Fruit fly (Drosophila melanogaster) whole organism, embryonic: ENCODE measurements around the gene Oatp33Eb.

Experiments
- Asciz ChIP-seq: fragments of 200-800 bp; sonication (Bioruptor generic); optimal IDR thresholded peaks from 2 replicates; lab custom pipeline; 2017; ENCODE audit warnings: missing biosample characterization, mild to moderate bottlenecking, missing genetic modification characterization, missing genetic modification reagents
- Atf3 ChIP-seq: fragments of 200-800 bp; sonication (Bioruptor generic); optimal IDR thresholded peaks from 3 replicates; lab custom pipeline; 2016; ENCODE audit warnings: missing biosample characterization, missing genetic modification characterization
- B-H2 ChIP-seq: fragments of 200-800 bp; sonication (Bioruptor generic); optimal IDR thresholded peaks from 2 replicates; lab custom pipeline; 2018; ENCODE audit warnings: missing biosample characterization, mild to moderate bottlenecking, missing genetic modification characterization
- C15 ChIP-seq: fragments of 200-800 bp; sonication (Bioruptor generic); IDR thresholded peaks from 3 replicates; pipeline ENCODE4 v1.3.6; 2022; ENCODE audit warnings: missing biosample characterization, missing genetic modification characterization
- CG10147 ChIP-seq: fragments of 200-800 bp; sonication (Bioruptor generic); optimal IDR thresholded peaks from 2 replicates; lab custom pipeline; 2019; ENCODE audit warnings: missing biosample characterization, mild to moderate bottlenecking, missing genetic modification characterization, moderate library complexity
- CG10267 ChIP-seq: fragments of 200-800 bp; sonication (Bioruptor generic); optimal IDR thresholded peaks from 2 replicates; lab custom pipeline; 2018; ENCODE audit warnings: missing biosample characterization, mild to moderate bottlenecking, missing genetic modification characterization, moderate library complexity
- CG12071 ChIP-seq: fragments of 200-800 bp; sonication (Bioruptor generic); optimal IDR thresholded peaks from 3 replicates; lab custom pipeline; 2018; ENCODE audit warnings: missing biosample characterization, mild to moderate bottlenecking, missing genetic modification characterization
- CG14441 ChIP-seq: fragments of 200-800 bp; sonication (Bioruptor generic); IDR thresholded peaks from 2 replicates; pipeline ENCODE4 v1.3.6; 2022; ENCODE audit warnings: missing biosample characterization, missing genetic modification characterization
- CG15479 ChIP-seq: fragments of 200-800 bp; sonication (Bioruptor generic); optimal IDR thresholded peaks from 3 replicates; lab custom pipeline; 2019; ENCODE audit warnings: missing biosample characterization, mild to moderate bottlenecking, missing genetic modification characterization, moderate library complexity
- CG17359 ChIP-seq: fragments of 200-800 bp; sonication (Bioruptor generic); optimal IDR thresholded peaks from 3 replicates; lab custom pipeline; 2018; ENCODE audit warnings: missing biosample characterization, mild to moderate bottlenecking, missing genetic modification characterization, moderate library complexity
- CG17612 ChIP-seq: fragments of 200-800 bp; sonication (Bioruptor generic); IDR thresholded peaks from 2 replicates; pipeline ENCODE4 v1.3.6; 2022; ENCODE audit warnings: missing biosample characterization, missing genetic modification characterization
- CG17912 ChIP-seq: fragments of 200-800 bp; sonication (Bioruptor generic); optimal IDR thresholded peaks from 2 replicates; lab custom pipeline; 2018; ENCODE audit warnings: missing biosample characterization, mild to moderate bottlenecking, missing genetic modification characterization
- CG31441 ChIP-seq: fragments of 200-800 bp; sonication (Bioruptor generic); IDR thresholded peaks from 2 replicates; pipeline ENCODE4 v1.3.6; 2022; ENCODE audit warnings: missing biosample characterization, missing genetic modification characterization
- CG3163 ChIP-seq: fragments of 200-800 bp; sonication (Bioruptor generic); optimal IDR thresholded peaks from 3 replicates; lab custom pipeline; 2016; ENCODE audit warnings: missing biosample characterization, missing genetic modification characterization
- CG3407 ChIP-seq: fragments of 200-800 bp; sonication (Bioruptor generic); optimal IDR thresholded peaks from 2 replicates; lab custom pipeline; 2018; ENCODE audit warnings: missing biosample characterization, mild to moderate bottlenecking, missing genetic modification characterization
- CG34376 ChIP-seq: fragments of 200-800 bp; sonication (Bioruptor generic); optimal IDR thresholded peaks from 2 replicates; lab custom pipeline; 2018; ENCODE audit warnings: missing biosample characterization, mild to moderate bottlenecking, missing genetic modification characterization
- CG7357 ChIP-seq: fragments of 200-800 bp; sonication (Bioruptor generic); IDR thresholded peaks from 3 replicates; pipeline ENCODE4 v1.3.6; 2022; ENCODE audit warnings: missing biosample characterization, missing genetic modification characterization
- CG7745 ChIP-seq: fragments of 200-800 bp; sonication (Bioruptor generic); optimal IDR thresholded peaks from 2 replicates; lab custom pipeline; 2018; ENCODE audit warnings: missing biosample characterization, mild to moderate bottlenecking, missing genetic modification characterization, moderate library complexity
- CG9609 ChIP-seq: fragments of 200-800 bp; sonication (Bioruptor generic); optimal IDR thresholded peaks from 3 replicates; lab custom pipeline; 2016; ENCODE audit warnings: missing biosample characterization, missing genetic modification characterization
- CTCF ChIP-seq: fragments of 200-800 bp; sonication (Bioruptor generic); optimal IDR thresholded peaks from 2 replicates; lab custom pipeline; 2017; ENCODE audit warnings: missing biosample characterization, mild to moderate bottlenecking, missing genetic modification characterization, moderate library complexity
- CkIIα-i1 ChIP-seq: fragments of 200-800 bp; sonication (Bioruptor generic); IDR thresholded peaks from 2 replicates; pipeline ENCODE4 v1.3.6; 2022; ENCODE audit warnings: missing biosample characterization, missing genetic modification characterization
- Doc2 ChIP-seq: fragments of 200-800 bp; sonication (Bioruptor generic); IDR thresholded peaks from 2 replicates; pipeline ENCODE4 v1.3.6; 2022; ENCODE audit warnings: missing biosample characterization, missing genetic modification characterization
- Dp ChIP-seq: fragments of 200-800 bp; sonication (Bioruptor generic); optimal IDR thresholded peaks from 2 replicates; lab custom pipeline; 2018; ENCODE audit warnings: missing biosample characterization, mild to moderate bottlenecking, missing genetic modification characterization, moderate library complexity
- Elba2 ChIP-seq: fragments of 200-800 bp; sonication (Bioruptor generic); optimal IDR thresholded peaks from 3 replicates; lab custom pipeline; 2016; ENCODE audit warnings: missing biosample characterization, missing genetic modification characterization
- HLH3B ChIP-seq: fragments of 200-800 bp; sonication (Bioruptor generic); IDR thresholded peaks from 2 replicates; pipeline ENCODE4 v1.3.6; 2022; ENCODE audit warnings: missing biosample characterization, missing genetic modification characterization
- Hand ChIP-seq: fragments of 200-800 bp; sonication (Bioruptor generic); optimal IDR thresholded peaks from 2 replicates; lab custom pipeline; 2017; ENCODE audit warnings: mild to moderate bottlenecking, missing biosample characterization, missing genetic modification reagents, missing genetic modification characterization
- Hr78 ChIP-seq, 2 experiments: fragments of 200-800 bp in 1 of 2; fragments of >200 bp in 1 of 2; sonication (Bioruptor generic) in 1 of 2; optimal IDR thresholded peaks; 2 replicates each; lab custom pipeline; 2017 to 2019; ENCODE audit warnings: missing biosample characterization in 2 of 2, missing genetic modification characterization in 2 of 2, mild to moderate bottlenecking in 1 of 2, moderate library complexity in 1 of 2
- Jarid2 ChIP-seq: fragments of 200-800 bp; sonication (Bioruptor generic); optimal IDR thresholded peaks from 3 replicates; lab custom pipeline; 2017; ENCODE audit warnings: mild to moderate bottlenecking, missing biosample characterization, missing genetic modification reagents, missing genetic modification characterization
- Lhr ChIP-seq: fragments of 200-800 bp; sonication (Bioruptor generic); optimal IDR thresholded peaks from 3 replicates; lab custom pipeline; 2017; ENCODE audit warnings: mild to moderate bottlenecking, missing biosample characterization, missing genetic modification reagents, missing genetic modification characterization
- NC2β ChIP-seq: fragments of 200-800 bp; sonication (Bioruptor generic); optimal IDR thresholded peaks from 2 replicates; lab custom pipeline; 2016; ENCODE audit warnings: missing biosample characterization, missing genetic modification characterization
- Ssrp ChIP-seq: fragments of 200-800 bp; sonication (Bioruptor generic); optimal IDR thresholded peaks from 2 replicates; lab custom pipeline; 2018; ENCODE audit warnings: missing biosample characterization, mild to moderate bottlenecking, missing genetic modification characterization, moderate library complexity
- Taf1 ChIP-seq: fragments of 200-800 bp; sonication (Bioruptor generic); IDR thresholded peaks from 2 replicates; pipeline ENCODE4 v1.3.6; 2022; ENCODE audit warnings: missing biosample characterization, missing genetic modification characterization
- cwo ChIP-seq: fragments of 200-800 bp; sonication (Bioruptor generic); optimal IDR thresholded peaks from 3 replicates; lab custom pipeline; 2017; ENCODE audit warnings: missing biosample characterization, missing genetic modification characterization, mild to moderate bottlenecking, moderate library complexity, missing genetic modification reagents
- dmrt11E ChIP-seq: fragments of 200-800 bp; sonication (Bioruptor generic); optimal IDR thresholded peaks from 3 replicates; lab custom pipeline; 2018; ENCODE audit warnings: missing biosample characterization, mild to moderate bottlenecking, missing genetic modification characterization, moderate library complexity
- dmrt99B ChIP-seq: fragments of 200-800 bp; sonication (Bioruptor generic); optimal IDR thresholded peaks from 2 replicates; lab custom pipeline; 2018; ENCODE audit warnings: missing biosample characterization, mild to moderate bottlenecking, missing genetic modification characterization, moderate library complexity
- hth ChIP-seq: fragments of >200 bp; optimal IDR thresholded peaks from 2 replicates; lab custom pipeline; 2017; ENCODE audit warnings: inconsistent platforms
- kni ChIP-seq: fragments of 200-800 bp; sonication (Bioruptor generic); optimal IDR thresholded peaks from 3 replicates; lab custom pipeline; 2017; ENCODE audit warnings: mild to moderate bottlenecking, missing biosample characterization, missing genetic modification reagents, missing genetic modification characterization
- odd ChIP-seq: fragments of 200-800 bp; sonication (Bioruptor generic); optimal IDR thresholded peaks from 2 replicates; lab custom pipeline; 2017; ENCODE audit warnings: missing biosample characterization, mild to moderate bottlenecking, missing genetic modification characterization
- org-1 ChIP-seq: fragments of 200-800 bp; sonication (Bioruptor generic); optimal IDR thresholded peaks from 2 replicates; lab custom pipeline; 2017; ENCODE audit warnings: missing biosample characterization, missing genetic modification characterization
- pan ChIP-seq, 4 experiments: fragments of >200 bp in 3 of 4; fragments of 200-800 bp in 1 of 4; sonication (Bioruptor generic) in 1 of 4; optimal IDR thresholded peaks in 3 of 4; IDR thresholded peaks in 1 of 4; 2 replicates each; pipeline versions ENCODE4 v1.3.6 to Lab custom; 2017 to 2022; ENCODE audit warnings: missing biosample characterization in 2 of 4, missing genetic modification characterization in 2 of 4, mixed read lengths in 1 of 4
- sc ChIP-seq, 3 experiments: fragments of >200 bp in 2 of 3; fragments of 200-800 bp in 1 of 3; sonication (Bioruptor generic) in 1 of 3; optimal IDR thresholded peaks; 2 replicates in 2 of 3; 3 replicates in 1 of 3; lab custom pipeline; 2017; ENCODE audit warnings: mild to moderate bottlenecking in 1 of 3, missing biosample characterization in 1 of 3, missing genetic modification characterization in 1 of 3, missing genetic modification reagents in 1 of 3
- scrt ChIP-seq: fragments of 200-800 bp; sonication (Bioruptor generic); optimal IDR thresholded peaks from 2 replicates; lab custom pipeline; 2018; ENCODE audit warnings: missing biosample characterization, mild to moderate bottlenecking, missing genetic modification characterization, moderate library complexity
- ssp ChIP-seq: fragments of 200-800 bp; sonication (Bioruptor generic); IDR thresholded peaks from 2 replicates; pipeline ENCODE4 v1.3.6; 2022; ENCODE audit warnings: missing biosample characterization, missing genetic modification characterization
- stwl ChIP-seq: fragments of 200-800 bp; sonication (Bioruptor generic); optimal IDR thresholded peaks from 3 replicates; lab custom pipeline; 2018; ENCODE audit warnings: missing biosample characterization, mild to moderate bottlenecking, missing genetic modification characterization, moderate library complexity
- trem ChIP-seq: fragments of 200-800 bp; optimal IDR thresholded peaks from 3 replicates; lab custom pipeline; 2019; ENCODE audit warnings: missing biosample characterization, mild to moderate bottlenecking, missing genetic modification characterization, moderate library complexity
- tup ChIP-seq: fragments of 200-800 bp; sonication (Bioruptor generic); optimal IDR thresholded peaks from 2 replicates; lab custom pipeline; 2016; ENCODE audit warnings: missing biosample characterization, mild to moderate bottlenecking, missing genetic modification characterization, moderate library complexity
- twi ChIP-seq: fragments of 200-800 bp; optimal IDR thresholded peaks from 2 replicates; lab custom pipeline; 2019; ENCODE audit warnings: missing biosample characterization, mild to moderate bottlenecking, missing genetic modification characterization, moderate library complexity
- vvl ChIP-seq: fragments of 200-800 bp; sonication (Bioruptor generic); IDR thresholded peaks from 2 replicates; pipeline ENCODE4 v1.3.6; 2022; ENCODE audit warnings: missing biosample characterization, missing genetic modification characterization
- zen ChIP-seq: fragments of 200-800 bp; sonication (Bioruptor generic); optimal IDR thresholded peaks from 3 replicates; lab custom pipeline; 2018; ENCODE audit warnings: missing biosample characterization, mild to moderate bottlenecking, missing genetic modification characterization, moderate library complexity
- zf30C ChIP-seq: fragments of 200-800 bp; sonication (Bioruptor generic); optimal IDR thresholded peaks from 3 replicates; lab custom pipeline; 2018; ENCODE audit warnings: missing biosample characterization, mild to moderate bottlenecking, missing genetic modification characterization

The Oatp33Eb gene

DNA sequence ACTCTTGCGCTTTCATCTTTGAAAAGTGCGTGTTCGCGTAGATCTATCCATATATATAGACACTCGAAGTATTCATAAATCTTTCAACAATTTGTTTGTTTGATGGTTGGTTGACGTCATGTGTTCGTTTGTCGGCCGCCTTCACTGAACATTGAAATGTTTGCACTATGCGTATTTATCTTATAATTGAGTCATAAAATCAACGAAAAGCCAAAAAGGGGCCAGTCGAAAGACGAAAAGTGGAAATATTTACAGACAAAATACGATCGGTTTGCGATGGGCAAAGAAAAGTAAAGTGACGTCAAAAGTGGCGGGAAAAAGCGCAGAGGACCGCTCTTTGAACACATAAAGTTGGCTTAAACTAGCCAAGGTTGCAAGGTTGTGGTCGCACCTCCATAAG, 39.0 kb downstream of the Oatp33Eb start (continued):
- TF ChIP-seq zen (tag; lab: Kevin White, UChicago) (no peak), org-1 (GFP tag; lab: Kevin White, UChicago) (peak; percentile 49), trem (tag; lab: Kevin White, UChicago) (peak; percentile 46), cwo (GFP tag; lab: Kevin White, UChicago) (no peak), CG3407 (GFP tag; lab: Kevin White, UChicago) (peak; percentile 37), Lhr (GFP tag; lab: Kevin White, UChicago) (peak; percentile 45), CG10267 (tag; lab: Kevin White, UChicago) (no peak), sc (optimal IDR thresholded peaks at IDR 0.05; lab: Kevin White, UChicago) (no peak), sc (GFP tag; optimal IDR thresholded peaks at IDR 0.05; lab: Kevin White, UChicago) (peak; percentile 5), CTCF (GFP tag; lab: Kevin White, UChicago) (peak; percentile 20), HLH3B (peak; percentile 38; the same call in 1 of the 2 replicates), CG3163 (GFP tag; lab: Kevin White, UChicago) (no peak), CG7745 (peak; percentile 28), pan (optimal IDR thresholded peaks at IDR 0.05; lab: Kevin White, UChicago) (no peak), pan (GFP tag; optimal IDR thresholded peaks at IDR 0.05 in 1 of 2, IDR thresholded peaks at IDR 0.05 in 1 of 2) (no peak), Hr78 (GFP tag; optimal IDR thresholded peaks at IDR 0.05; lab: Kevin White, UChicago) (peak in 1 of 2 experiments; percentile 36), zf30C (no peak), Jarid2 (GFP tag; lab: Kevin White, UChicago) (peak; percentile 15), dmrt99B (tag; lab: Kevin White, UChicago) (peak; percentile 46), CG34376 (GFP tag; lab: Kevin White, UChicago) (no peak), CG17359 (peak; percentile 12), CG31441 (peak; percentile 19; the same call in 1 of the 2 replicates), Doc2 (GFP tag; lab: Robert Waterston, UW) (no peak), dmrt11E (tag; lab: Kevin White, UChicago) (peak; percentile 72), twi (tag; lab: Kevin White, UChicago) (peak; percentile 33), CG17912 (GFP tag; lab: Kevin White, UChicago) (peak; percentile 70), CG7357 (GFP tag; lab: Robert Waterston, UW) (no peak), Asciz (GFP tag; lab: Kevin White, UChicago) (peak; percentile 81), odd (GFP tag; lab: Kevin White, UChicago) (peak; percentile 56), Ssrp (tag; lab: Kevin White, UChicago) (no peak), B-H2 (GFP tag; lab: Kevin White, UChicago) (no peak), CG10147 (GFP tag; lab: Kevin White, UChicago) (no peak), C15 (no peak), NC2β (GFP tag; lab: Kevin White, UChicago) (no peak), vvl (GFP tag; lab: Robert Waterston, UW) (peak; percentile 38; the same call in 1 of the 2 replicates), CG9609 (no peak), kni (peak; percentile 65), ssp (GFP tag; lab: Robert Waterston, UW) (no peak), Taf1 (GFP tag; lab: Robert Waterston, UW) (no peak), Atf3 (GFP tag; lab: Kevin White, UChicago) (peak; percentile 17), scrt (no peak), hth (lab: Kevin White, UChicago) (no peak), CG12071 (GFP tag; lab: Kevin White, UChicago) (peak; percentile 62), CkIIα-i1 (GFP tag; lab: Robert Waterston, UW) (no peak), CG14441 (GFP tag; lab: Robert Waterston, UW) (no peak), Dp (GFP tag; lab: Kevin White, UChicago) (no peak), stwl (tag; lab: Kevin White, UChicago) (peak; percentile 18), Hand (GFP tag; lab: Kevin White, UChicago) (no peak), CG17612 (no peak), CG15479 (GFP tag; lab: Kevin White, UChicago) (no peak), tup (GFP tag; lab: Kevin White, UChicago) (no peak), Elba2 (GFP tag; lab: Kevin White, UChicago) (no peak)
